Worm (Caenorhabditis elegans) whole organism, L4 larva: ENCODE measurements around the gene mth-2.

Experiments
- aha-1 ChIP-seq: fragments of 150-350 bp; peaks from one replicate; lab custom pipeline; 2014; ENCODE audit warnings: missing biosample characterization, missing genetic modification characterization
- ama-1 ChIP-seq: fragments of 150-350 bp; optimal IDR thresholded peaks from 2 replicates; lab custom pipeline; 2014; ENCODE audit warnings: inconsistent platforms, mixed read lengths
- dpl-1 ChIP-seq: fragments of 150-350 bp; optimal IDR thresholded peaks from 2 replicates; lab custom pipeline; 2014; ENCODE audit warnings: missing biosample characterization, missing genetic modification reagents, missing genetic modification characterization
- fkh-10 ChIP-seq: fragments of 150-350 bp; optimal IDR thresholded peaks from 2 replicates; lab custom pipeline; 2014; ENCODE audit warnings: missing biosample characterization, missing genetic modification reagents, missing genetic modification characterization
- fos-1 ChIP-seq: fragments of 150-350 bp; optimal IDR thresholded peaks from 2 replicates; lab custom pipeline; 2014; ENCODE audit warnings: missing biosample characterization, missing genetic modification characterization
- lin-13 ChIP-seq: fragments of 150-350 bp; optimal IDR thresholded peaks from 2 replicates; lab custom pipeline; 2014; ENCODE audit warnings: missing biosample characterization, missing genetic modification reagents, missing genetic modification characterization
- lir-3 ChIP-seq: sonication (generic microtip); optimal IDR thresholded peaks from 2 replicates; lab custom pipeline; 2016; ENCODE audit warnings: mild to moderate bottlenecking, missing genetic modification characterization, missing compliant biosample characterization
- lsy-2 ChIP-seq, 2 experiments: fragments of 150-350 bp in 1 of 2; sonication (generic microtip) in 1 of 2; optimal IDR thresholded peaks; 2 replicates each; lab custom pipeline; 2014 to 2017; ENCODE audit warnings: missing biosample characterization in 2 of 2, missing genetic modification characterization in 2 of 2
- nhr-6 ChIP-seq: fragments of 150-350 bp; optimal IDR thresholded peaks from 2 replicates; lab custom pipeline; 2014; ENCODE audit warnings: missing biosample characterization, missing genetic modification characterization
- nhr-76 ChIP-seq: fragments of 150-350 bp; optimal IDR thresholded peaks from 2 replicates; lab custom pipeline; 2014; ENCODE audit warnings: missing biosample characterization, missing genetic modification characterization
- nhr-77 ChIP-seq: fragments of 150-350 bp; optimal IDR thresholded peaks from 2 replicates; lab custom pipeline; 2014; ENCODE audit warnings: missing biosample characterization, missing genetic modification characterization
- snpc-4 ChIP-seq: fragments of 150-350 bp; optimal IDR thresholded peaks from 2 replicates; lab custom pipeline; 2014; ENCODE audit warnings: missing biosample characterization, missing genetic modification characterization
- unc-62 ChIP-seq, 3 experiments: fragments of 150-350 bp in 1 of 3; sonication (generic microtip); optimal IDR thresholded peaks in 2 of 3; peaks in 1 of 3; 1 replicate in 1 of 3; 2 replicates in 2 of 3; lab custom pipeline; 2014 to 2017; ENCODE audit warnings: missing biosample characterization in 3 of 3, missing genetic modification characterization in 3 of 3, missing genetic modification reagents in 3 of 3, missing genotype in 1 of 3

DNA sequence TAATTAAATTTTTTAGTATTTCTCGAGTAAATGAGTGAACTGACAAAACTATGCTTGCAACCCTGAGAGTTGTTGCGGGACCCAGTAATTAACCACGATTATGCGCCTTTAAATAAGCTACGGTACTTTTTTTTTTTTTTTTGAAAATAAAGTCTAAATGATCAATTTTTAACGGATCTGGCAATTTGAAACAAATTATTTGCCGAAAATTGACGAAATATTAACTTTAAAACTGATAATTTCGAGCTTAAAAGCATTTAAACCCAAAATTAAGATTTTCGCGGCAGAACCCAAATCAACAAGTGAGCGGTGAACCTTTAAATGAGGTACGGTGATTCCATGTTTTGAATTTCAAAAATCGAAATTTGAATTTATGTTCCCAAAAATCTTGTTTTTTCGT is 28.4 kb upstream of the mth-2 start:
- TF ChIP-seq aha-1 (no peak), ama-1 (no peak), lin-13 (GFP tag; lab: Kevin White, UChicago) (no peak), dpl-1 (GFP tag; lab: Kevin White, UChicago) (no peak), nhr-77 (tag; lab: Kevin White, UChicago) (no peak), fkh-10 (GFP tag; lab: Kevin White, UChicago) (no peak), snpc-4 (tag; lab: Kevin White, UChicago) (no peak), lir-3 (tag; lab: Kevin White, UChicago) (no peak), fos-1 (tag; lab: Kevin White, UChicago) (no peak), nhr-6 (tag; lab: Kevin White, UChicago) (no peak), unc-62 (GFP tag; optimal IDR thresholded peaks at IDR 0.05 in 1 of 2; lab: Kevin White, UChicago) (no peak), unc-62 (tag; optimal IDR thresholded peaks at IDR 0.05; lab: Kevin White, UChicago) (no peak), lsy-2 (tag; optimal IDR thresholded peaks at IDR 0.05; lab: Kevin White, UChicago) (no peak), nhr-76 (no peak)
